Worm (Caenorhabditis elegans): Measurements from ENCODE around the gene ssq-1.

The ssq-1 gene

ce11 chrIV:9857952-9858488 lies 5.7 kb downstream of the ssq-1 start, which contains the start of gene npp-1 (continued):
- peak; percentile 81 for TF ChIP-seq ceh-31 (tag; optimal IDR thresholded peaks at IDR 0.05)
- peak; percentile 21 for TF ChIP-seq ref-2 (tag; optimal IDR thresholded peaks at IDR 0.05)
- TF ChIP-seq odd-2 (tag; optimal IDR thresholded peaks at IDR 0.05), result no peak
- no peak for TF ChIP-seq ceh-6 (GFP tag; optimal IDR thresholded peaks at IDR 0.05)
- TF ChIP-seq pax-1 (tag; optimal IDR thresholded peaks at IDR 0.05), result no peak
- no peak for TF ChIP-seq sox-4 (tag; optimal IDR thresholded peaks at IDR 0.05)
- no peak for TF ChIP-seq ama-1 (optimal IDR thresholded peaks at IDR 0.05)
- peak; percentile 12 for TF ChIP-seq ets-4 (tag; optimal IDR thresholded peaks at IDR 0.05)
- TF ChIP-seq unc-55 (GFP tag; optimal IDR thresholded peaks at IDR 0.05), result no peak
- TF ChIP-seq K02D7.2 (tag; optimal IDR thresholded peaks at IDR 0.05), result no peak
- no peak for TF ChIP-seq hlh-15 (tag; optimal IDR thresholded peaks at IDR 0.05)
- TF ChIP-seq ahr-1 (tag; optimal IDR thresholded peaks at IDR 0.05), result no peak
- TF ChIP-seq K09A11.1 (tag; optimal IDR thresholded peaks at IDR 0.05; ENCODE audit: insufficient read depth), result no peak
- peak; percentile 16 for TF ChIP-seq fax-1 (tag; optimal IDR thresholded peaks at IDR 0.05)
- TF ChIP-seq lim-6 (tag; optimal IDR thresholded peaks at IDR 0.05), result no peak
- no peak for TF ChIP-seq tbx-7 (tag; optimal IDR thresholded peaks at IDR 0.05)
- TF ChIP-seq T23F11.4 (GFP tag; optimal IDR thresholded peaks at IDR 0.05), result no peak
- TF ChIP-seq ceh-30 (tag; optimal IDR thresholded peaks at IDR 0.05), result no peak
- peak; percentile 38 for TF ChIP-seq ceh-48 (tag; optimal IDR thresholded peaks at IDR 0.05)
- no peak for TF ChIP-seq ceh-34 (tag; optimal IDR thresholded peaks at IDR 0.05)
- TF ChIP-seq hlh-8 (tag; optimal IDR thresholded peaks at IDR 0.05), result peak; percentile 25
- no peak for TF ChIP-seq unc-3 (GFP tag; conservative IDR thresholded peaks at IDR 0.05)
- no peak for TF ChIP-seq unc-3 (tag; optimal IDR thresholded peaks at IDR 0.05)
- no peak for TF ChIP-seq sdc-2 (tag; optimal IDR thresholded peaks at IDR 0.05)
- TF ChIP-seq C38D4.7 (GFP tag; optimal IDR thresholded peaks at IDR 0.05), result no peak
- peak; percentile 43 for TF ChIP-seq elt-2 (tag; optimal IDR thresholded peaks at IDR 0.05)
- TF ChIP-seq ztf-16 (tag; optimal IDR thresholded peaks at IDR 0.05), result no peak
- peak; percentile 29 for TF ChIP-seq zip-5 (tag; optimal IDR thresholded peaks at IDR 0.05)
- TF ChIP-seq unc-42 (tag; optimal IDR thresholded peaks at IDR 0.05), result peak; percentile 6
- peak; percentile 12 for TF ChIP-seq C08G9.2 (tag; optimal IDR thresholded peaks at IDR 0.05)
- TF ChIP-seq sox-2 (GFP tag; IDR thresholded peaks at IDR 0.05), result no peak
- no peak for TF ChIP-seq syd-9 (tag; optimal IDR thresholded peaks at IDR 0.05)
- TF ChIP-seq pha-4 (tag; optimal IDR thresholded peaks at IDR 0.05), result no peak
- no peak for TF ChIP-seq pat-9 (tag; optimal IDR thresholded peaks at IDR 0.05)
- peak; percentile 23 for TF ChIP-seq ceh-14 (tag; optimal IDR thresholded peaks at IDR 0.05)

ce11 chrIV:9858970-9859369 lies 6.6 kb downstream of the ssq-1 start:
- TF ChIP-seq dmd-4 (tag; optimal IDR thresholded peaks at IDR 0.05; ENCODE audit: borderline replicate concordance) (no peak), madf-2 (tag; optimal IDR thresholded peaks at IDR 0.05) (no peak), eyg-1 (tag; optimal IDR thresholded peaks at IDR 0.05) (no peak), elt-2 (tag; optimal IDR thresholded peaks at IDR 0.05) (no peak), pqm-1 (tag; optimal IDR thresholded peaks at IDR 0.05) (no peak), hlh-6 (tag; optimal IDR thresholded peaks at IDR 0.05) (no peak), elt-4 (tag; optimal IDR thresholded peaks at IDR 0.05) (no peak), tbx-7 (tag; optimal IDR thresholded peaks at IDR 0.05) (no peak), ceh-45 (GFP tag; IDR thresholded peaks at IDR 0.05) (no peak), ceh-14 (tag; optimal IDR thresholded peaks at IDR 0.05) (no peak), ceh-24 (tag; optimal IDR thresholded peaks at IDR 0.05) (no peak), ceh-18 (tag; optimal IDR thresholded peaks at IDR 0.05) (no peak), che-1 (tag; optimal IDR thresholded peaks at IDR 0.05) (no peak), ets-4 (tag; optimal IDR thresholded peaks at IDR 0.05) (no peak), sox-4 (tag; optimal IDR thresholded peaks at IDR 0.05) (no peak)
